Worm (Caenorhabditis elegans) whole organism, midembryonic: ENCODE results near the gene ZK809.9.

Experiments
- T22C8.4 ChIP-seq: fragments of 200-800 bp; sonication (Bioruptor generic); IDR thresholded peaks from 2 replicates; pipeline ENCODE4 v1.3.6; 2022; ENCODE audit warnings: missing genetic modification characterization, missing compliant biosample characterization
- cog-1 ChIP-seq: sonication (generic microtip); optimal IDR thresholded peaks from 2 replicates; lab custom pipeline; 2016; ENCODE audit warnings: missing genetic modification characterization, missing compliant biosample characterization
- flt-1 ChIP-seq: fragments of 200-800 bp; sonication (Bioruptor generic); IDR thresholded peaks from 2 replicates; pipeline ENCODE4 v1.3.6; 2022; ENCODE audit warnings: missing genetic modification characterization, missing compliant biosample characterization
- klf-2 ChIP-seq: fragments of 200-800 bp; sonication (Bioruptor generic); conservative IDR thresholded peaks from 2 replicates; pipeline ENCODE4 v1.3.6; 2022; ENCODE audit warnings: missing genetic modification reagents, missing genetic modification characterization, missing compliant biosample characterization
- med-1 ChIP-seq: sonication (generic microtip); optimal IDR thresholded peaks from 2 replicates; lab custom pipeline; 2017; ENCODE audit warnings: missing genetic modification characterization, mild to moderate bottlenecking, missing compliant biosample characterization, antibody characterized with exemption, missing genetic modification reagents; ENCODE audit not compliant: insufficient read depth
- tab-1 ChIP-seq: fragments of 200-800 bp; sonication (Bioruptor generic); IDR thresholded peaks from 2 replicates; pipeline ENCODE4 v1.3.6; 2022; ENCODE audit warnings: missing genetic modification characterization, missing compliant biosample characterization
- ztf-23 ChIP-seq: fragments of 200-800 bp; sonication (Bioruptor generic); IDR thresholded peaks from 2 replicates; pipeline ENCODE4 v1.3.6; 2022; ENCODE audit warnings: missing genetic modification reagents, missing genetic modification characterization, missing compliant biosample characterization
- ztf-29 ChIP-seq: fragments of 200-800 bp; sonication (Bioruptor generic); IDR thresholded peaks from 2 replicates; pipeline ENCODE4 v1.3.6; 2022; ENCODE audit warnings: missing genetic modification reagents, missing genetic modification characterization, missing compliant biosample characterization

- no peak for TF ChIP-seq med-1 (GFP tag; lab: Kevin White, UChicago)
- TF ChIP-seq flt-1 (GFP tag; lab: Robert Waterston, UW) = no peak
- no peak for TF ChIP-seq tab-1 (GFP tag; lab: Robert Waterston, UW)
- TF ChIP-seq klf-2 = no peak
- TF ChIP-seq T22C8.4 = no peak
- no peak for TF ChIP-seq ztf-29
- no peak for TF ChIP-seq cog-1
- TF ChIP-seq ztf-23 (GFP tag; lab: Robert Waterston, UW) = no peak
These were observed 38.7 kb downstream of the ZK809.9 start, which contains the start of the genes T22B3.3 and alg-3 for ce11 chrIV:11703685-11704296.
